Fruit fly (Drosophila melanogaster) whole organism, embryonic: ENCODE results near the gene Rpn11.

Experiments used
- Asciz ChIP-seq: fragments of 200-800 bp; sonication (Bioruptor generic); optimal IDR thresholded peaks from 2 replicates; lab custom pipeline; 2017; ENCODE audit warnings: missing biosample characterization, mild to moderate bottlenecking, missing genetic modification characterization, missing genetic modification reagents
- Bgb ChIP-seq: fragments of 200-800 bp; sonication (Bioruptor generic); IDR thresholded peaks from 2 replicates; pipeline ENCODE4 v1.3.6; 2022; ENCODE audit warnings: missing biosample characterization, missing genetic modification characterization; ENCODE audit not compliant: partially characterized antibody
- BtbVII ChIP-seq: fragments of 200-800 bp; sonication (Bioruptor generic); optimal IDR thresholded peaks from 3 replicates; lab custom pipeline; 2017; ENCODE audit warnings: missing biosample characterization, mild to moderate bottlenecking, missing genetic modification characterization
- CG10431 ChIP-seq: fragments of 200-800 bp; sonication (Bioruptor generic); optimal IDR thresholded peaks from 3 replicates; lab custom pipeline; 2018; ENCODE audit warnings: missing biosample characterization, mild to moderate bottlenecking, missing genetic modification characterization
- CG10959 ChIP-seq: fragments of 200-800 bp; sonication (Bioruptor generic); IDR thresholded peaks from 2 replicates; pipeline ENCODE4 v1.3.6; 2022; ENCODE audit warnings: missing biosample characterization, missing genetic modification characterization
- CG11560 ChIP-seq: fragments of 200-800 bp; sonication (Bioruptor generic); IDR thresholded peaks from 3 replicates; pipeline ENCODE4 v1.3.6; 2022; ENCODE audit warnings: missing biosample characterization, missing genetic modification characterization
- CG12155 ChIP-seq: fragments of 200-800 bp; sonication (Bioruptor generic); optimal IDR thresholded peaks from 3 replicates; lab custom pipeline; 2016; ENCODE audit warnings: missing biosample characterization, missing genetic modification characterization
- CG13123 ChIP-seq: fragments of 200-800 bp; sonication (Bioruptor generic); optimal IDR thresholded peaks from 2 replicates; lab custom pipeline; 2016; ENCODE audit warnings: missing biosample characterization, missing genetic modification characterization
- CG14860 ChIP-seq: fragments of 200-800 bp; sonication (Bioruptor generic); IDR thresholded peaks from 3 replicates; pipeline ENCODE4 v1.3.6; 2022; ENCODE audit warnings: missing biosample characterization, missing genetic modification characterization; ENCODE audit not compliant: partially characterized antibody
- CG14965 ChIP-seq: fragments of 200-800 bp; sonication (Bioruptor generic); optimal IDR thresholded peaks from 2 replicates; lab custom pipeline; 2016; ENCODE audit warnings: missing biosample characterization, missing genetic modification characterization, borderline replicate concordance
- CG15696 ChIP-seq: fragments of 200-800 bp; sonication (Bioruptor generic); optimal IDR thresholded peaks from 2 replicates; lab custom pipeline; 2019; ENCODE audit warnings: missing biosample characterization, mild to moderate bottlenecking, missing genetic modification characterization, moderate library complexity
- CG16863 ChIP-seq: fragments of 200-800 bp; sonication (Bioruptor generic); optimal IDR thresholded peaks from 3 replicates; lab custom pipeline; 2016; ENCODE audit warnings: missing biosample characterization, missing genetic modification characterization
- CG17359 ChIP-seq: fragments of 200-800 bp; sonication (Bioruptor generic); optimal IDR thresholded peaks from 3 replicates; lab custom pipeline; 2018; ENCODE audit warnings: missing biosample characterization, mild to moderate bottlenecking, missing genetic modification characterization, moderate library complexity
- CG2120 ChIP-seq: fragments of 200-800 bp; sonication (Bioruptor generic); optimal IDR thresholded peaks from 3 replicates; lab custom pipeline; 2016; ENCODE audit warnings: missing biosample characterization, missing genetic modification characterization
- CG3838 ChIP-seq: fragments of 200-800 bp; sonication (Bioruptor generic); optimal IDR thresholded peaks from 3 replicates; lab custom pipeline; 2016; ENCODE audit warnings: missing biosample characterization, missing genetic modification characterization
- CG3995 ChIP-seq: fragments of 200-800 bp; sonication (Bioruptor generic); optimal IDR thresholded peaks from 3 replicates; lab custom pipeline; 2016; ENCODE audit warnings: missing biosample characterization, missing genetic modification characterization
- CG4707 ChIP-seq: fragments of 200-800 bp; sonication (Bioruptor generic); optimal IDR thresholded peaks from 2 replicates; lab custom pipeline; 2018; ENCODE audit warnings: missing biosample characterization, mild to moderate bottlenecking, missing genetic modification characterization, moderate library complexity
- CG4854 ChIP-seq: fragments of 200-800 bp; sonication (Bioruptor generic); optimal IDR thresholded peaks from 2 replicates; lab custom pipeline; 2016; ENCODE audit warnings: missing biosample characterization, missing genetic modification characterization, inconsistent platforms
- CG6854 ChIP-seq: fragments of 200-800 bp; sonication (Bioruptor generic); optimal IDR thresholded peaks from 3 replicates; lab custom pipeline; 2017; ENCODE audit warnings: missing biosample characterization, mild to moderate bottlenecking, missing genetic modification characterization
- CG7556 ChIP-seq: fragments of 200-800 bp; sonication (Bioruptor generic); optimal IDR thresholded peaks from 2 replicates; lab custom pipeline; 2017; ENCODE audit warnings: missing biosample characterization, mild to moderate bottlenecking, missing genetic modification characterization
- CG7839 ChIP-seq: fragments of 200-800 bp; sonication (Bioruptor generic); optimal IDR thresholded peaks from 3 replicates; lab custom pipeline; 2018; ENCODE audit warnings: missing biosample characterization, mild to moderate bottlenecking, missing genetic modification characterization, moderate library complexity
- CG7928 ChIP-seq: fragments of 200-800 bp; sonication (Bioruptor generic); optimal IDR thresholded peaks from 2 replicates; lab custom pipeline; 2017; ENCODE audit warnings: missing biosample characterization, mild to moderate bottlenecking, missing genetic modification characterization
- CG7963 ChIP-seq: fragments of 200-800 bp; sonication (Bioruptor generic); IDR thresholded peaks from 3 replicates; pipeline ENCODE4 v1.3.6; 2022; ENCODE audit warnings: missing biosample characterization, missing genetic modification characterization; ENCODE audit not compliant: partially characterized antibody
- CTCF ChIP-seq: fragments of 200-800 bp; sonication (Bioruptor generic); optimal IDR thresholded peaks from 2 replicates; lab custom pipeline; 2017; ENCODE audit warnings: missing biosample characterization, mild to moderate bottlenecking, missing genetic modification characterization, moderate library complexity
- CoRest ChIP-seq: fragments of 200-800 bp; sonication (Bioruptor generic); optimal IDR thresholded peaks from 3 replicates; lab custom pipeline; 2018; ENCODE audit warnings: missing biosample characterization, mild to moderate bottlenecking, missing genetic modification characterization, moderate library complexity
- Dref ChIP-seq: fragments of 200-800 bp; sonication (Bioruptor generic); IDR thresholded peaks from 2 replicates; pipeline ENCODE4 v1.3.6; 2022; ENCODE audit warnings: missing biosample characterization, missing genetic modification characterization
- H2.0 ChIP-seq: fragments of 200-800 bp; sonication (Bioruptor generic); IDR thresholded peaks from 2 replicates; pipeline ENCODE4 v1.3.6; 2022; ENCODE audit warnings: missing biosample characterization, missing genetic modification characterization
- HHEX ChIP-seq: fragments of 200-800 bp; sonication (Bioruptor generic); optimal IDR thresholded peaks from 3 replicates; lab custom pipeline; 2017; ENCODE audit warnings: missing biosample characterization, mild to moderate bottlenecking, missing genetic modification characterization, missing genetic modification reagents
- HmgZ ChIP-seq: fragments of 200-800 bp; sonication (Bioruptor generic); optimal IDR thresholded peaks from 2 replicates; lab custom pipeline; 2018; ENCODE audit warnings: missing biosample characterization, mild to moderate bottlenecking, missing genetic modification characterization
- Oaz ChIP-seq: fragments of 200-800 bp; sonication (Bioruptor generic); IDR thresholded peaks from 2 replicates; pipeline ENCODE4 v1.3.6; 2022; ENCODE audit warnings: missing biosample characterization, missing genetic modification characterization
- Rfx ChIP-seq: fragments of 200-800 bp; sonication (Bioruptor generic); IDR thresholded peaks from 2 replicates; pipeline ENCODE4 v1.3.6; 2022; ENCODE audit warnings: missing biosample characterization, missing genetic modification characterization
- Spps ChIP-seq: fragments of 200-800 bp; sonication (Bioruptor generic); optimal IDR thresholded peaks from 2 replicates; lab custom pipeline; 2018; ENCODE audit warnings: missing biosample characterization, mild to moderate bottlenecking, missing genetic modification characterization
- Trl ChIP-seq, 3 experiments: fragments of >200 bp in 2 of 3; fragments of 200-800 bp in 1 of 3; sonication (Bioruptor generic) in 1 of 3; optimal IDR thresholded peaks; 2 replicates in 1 of 3; 3 replicates in 2 of 3; lab custom pipeline; 2016 to 2017; ENCODE audit warnings: missing biosample characterization in 1 of 3, missing genetic modification characterization in 1 of 3
- YL-1 ChIP-seq: fragments of 200-800 bp; sonication (Bioruptor generic); optimal IDR thresholded peaks from 3 replicates; lab custom pipeline; 2017; ENCODE audit warnings: missing biosample characterization, mild to moderate bottlenecking, missing genetic modification characterization
- al ChIP-seq: fragments of 200-800 bp; sonication (Bioruptor generic); IDR thresholded peaks from 2 replicates; pipeline ENCODE4 v1.3.6; 2022; ENCODE audit warnings: missing biosample characterization, missing genetic modification characterization
- ase ChIP-seq: fragments of 200-800 bp; sonication (Bioruptor generic); IDR thresholded peaks from 3 replicates; pipeline ENCODE4 v1.3.6; 2022; ENCODE audit warnings: missing biosample characterization, missing genetic modification characterization
- crol ChIP-seq: fragments of 200-800 bp; sonication (Bioruptor generic); IDR thresholded peaks from 2 replicates; pipeline ENCODE4 v1.3.6; 2022; ENCODE audit warnings: missing biosample characterization, missing genetic modification characterization
- dan ChIP-seq: fragments of 200-800 bp; sonication (Bioruptor generic); IDR thresholded peaks from 2 replicates; pipeline ENCODE4 v1.3.6; 2022; ENCODE audit warnings: missing biosample characterization, missing genetic modification characterization
- eve ChIP-seq, 2 experiments: fragments of >200 bp; optimal IDR thresholded peaks; 2 replicates each; lab custom pipeline; 2017; ENCODE audit warnings: missing biosample characterization in 2 of 2, missing genetic modification characterization in 2 of 2
- ewg ChIP-seq: fragments of 200-800 bp; sonication (Bioruptor generic); optimal IDR thresholded peaks from 3 replicates; lab custom pipeline; 2017; ENCODE audit warnings: mild to moderate bottlenecking, missing biosample characterization, missing genetic modification reagents, missing genetic modification characterization
- gce ChIP-seq: fragments of 200-800 bp; sonication (Bioruptor generic); IDR thresholded peaks from 3 replicates; pipeline ENCODE4 v1.3.6; 2022; ENCODE audit warnings: missing biosample characterization, missing genetic modification characterization
- luna ChIP-seq: fragments of 200-800 bp; sonication (Bioruptor generic); optimal IDR thresholded peaks from 2 replicates; lab custom pipeline; 2016; ENCODE audit warnings: missing biosample characterization, missing genetic modification characterization
- nau ChIP-seq: fragments of 200-800 bp; sonication (Bioruptor generic); optimal IDR thresholded peaks from 3 replicates; lab custom pipeline; 2017; ENCODE audit warnings: missing biosample characterization, mild to moderate bottlenecking, missing genetic modification characterization, missing genetic modification reagents
- oc ChIP-seq: fragments of 200-800 bp; sonication (Bioruptor generic); optimal IDR thresholded peaks from 2 replicates; lab custom pipeline; 2018; ENCODE audit warnings: missing biosample characterization, mild to moderate bottlenecking, missing genetic modification characterization, moderate library complexity
- pan ChIP-seq, 4 experiments: fragments of >200 bp in 3 of 4; fragments of 200-800 bp in 1 of 4; sonication (Bioruptor generic) in 1 of 4; optimal IDR thresholded peaks in 3 of 4; IDR thresholded peaks in 1 of 4; 2 replicates each; pipeline versions ENCODE4 v1.3.6 to Lab custom; 2017 to 2022; ENCODE audit warnings: missing biosample characterization in 2 of 4, missing genetic modification characterization in 2 of 4, mixed read lengths in 1 of 4
- peb ChIP-seq: fragments of 200-800 bp; sonication (Bioruptor generic); IDR thresholded peaks from 2 replicates; pipeline ENCODE4 v1.3.6; 2022; ENCODE audit warnings: missing biosample characterization, missing genetic modification characterization
- pita ChIP-seq: fragments of 200-800 bp; sonication (Bioruptor generic); optimal IDR thresholded peaks from 2 replicates; lab custom pipeline; 2017; ENCODE audit warnings: missing biosample characterization, mild to moderate bottlenecking, missing genetic modification characterization
- pnt ChIP-seq: fragments of 200-800 bp; sonication (Bioruptor generic); optimal IDR thresholded peaks from 3 replicates; lab custom pipeline; 2016; ENCODE audit warnings: missing biosample characterization, missing genetic modification characterization
- sima ChIP-seq: fragments of 200-800 bp; sonication (Bioruptor generic); optimal IDR thresholded peaks from 2 replicates; lab custom pipeline; 2016; ENCODE audit warnings: missing biosample characterization, missing genetic modification characterization

Gene Rpn11

dm6 chr2L:5052367-5052914, 7.1 kb downstream of the Rpn11 start, which contains the start of gene senju (continued):
- TF ChIP-seq CG3838 (peak; percentile 33), BtbVII (GFP tag; lab: Kevin White, UChicago) (peak; percentile 84), al (peak; percentile 39; the same call in 1 of the 2 replicates), Dref (peak; percentile 48), nau (GFP tag; lab: Kevin White, UChicago) (peak; percentile 81), CG2120 (GFP tag; lab: Kevin White, UChicago) (peak; percentile 96), CG7928 (GFP tag; lab: Kevin White, UChicago) (peak; percentile 32), CG14965 (GFP tag; lab: Kevin White, UChicago) (peak; percentile 25), CG4854 (peak; percentile 79), YL-1 (GFP tag; lab: Kevin White, UChicago) (peak; percentile 99), Asciz (GFP tag; lab: Kevin White, UChicago) (peak; percentile 74), Spps (tag; lab: Kevin White, UChicago) (peak; percentile 46), crol (GFP tag; lab: Robert Waterston, UW) (peak; percentile 28; the same call in 1 of the 2 replicates), CTCF (peak; percentile 55), Bgb (GFP tag; lab: Robert Waterston, UW) (peak; percentile 48; the same call in 1 of the 2 replicates), ase (peak; percentile 76), sima (GFP tag; lab: Kevin White, UChicago) (peak; percentile 53), CG17359 (tag; lab: Kevin White, UChicago) (peak; percentile 78), CG7963 (GFP tag; lab: Robert Waterston, UW) (no peak), CG7839 (tag; lab: Kevin White, UChicago) (peak; percentile 79), luna (GFP tag; lab: Kevin White, UChicago) (peak; percentile 46), HHEX (GFP tag; lab: Kevin White, UChicago) (peak; percentile 80), gce (GFP tag; lab: Robert Waterston, UW) (peak; percentile 79; the same call in 2 of the 3 replicates), pan (optimal IDR thresholded peaks at IDR 0.05; lab: Kevin White, UChicago) (no peak), pan (GFP tag; optimal IDR thresholded peaks at IDR 0.05 in 1 of 2, IDR thresholded peaks at IDR 0.05 in 1 of 2) (peak in 1 of 2 experiments; percentile 90), pita (GFP tag; lab: Kevin White, UChicago) (no peak), Rfx (GFP tag; lab: Robert Waterston, UW) (peak; percentile 86), Oaz (GFP tag; lab: Robert Waterston, UW) (0 out of 2 replicates have a peak, but pooled peaks have one; percentile 30), ewg (GFP tag; lab: Kevin White, UChicago) (peak; percentile 63), CoRest (tag; lab: Kevin White, UChicago) (peak; percentile 69), CG12155 (GFP tag; lab: Kevin White, UChicago) (peak; percentile 85), H2.0 (GFP tag; lab: Robert Waterston, UW) (peak; percentile 70), CG10431 (GFP tag; lab: Kevin White, UChicago) (peak; percentile 49), CG7556 (GFP tag; lab: Kevin White, UChicago) (peak; percentile 86), CG13123 (GFP tag; lab: Kevin White, UChicago) (peak; percentile 81), CG6854 (GFP tag; lab: Kevin White, UChicago) (peak; percentile 75), CG16863 (GFP tag; lab: Kevin White, UChicago) (peak; percentile 85), peb (GFP tag; lab: Robert Waterston, UW) (no peak; the same call in 1 of the 2 replicates), CG15696 (tag; lab: Kevin White, UChicago) (peak; percentile 38), CG3995 (peak; percentile 56), Trl (optimal IDR thresholded peaks at IDR 0.05; lab: Kevin White, UChicago) (no peak), Trl (GFP tag; optimal IDR thresholded peaks at IDR 0.05; lab: Kevin White, UChicago) (peak; percentile 86), oc (tag; lab: Kevin White, UChicago) (peak; percentile 39), eve (GFP tag; optimal IDR thresholded peaks at IDR 0.05; lab: Kevin White, UChicago) (no peak), CG10959 (GFP tag; lab: Robert Waterston, UW) (peak; percentile 50; the same call in 1 of the 2 replicates), CG14860 (GFP tag; lab: Robert Waterston, UW) (peak; percentile 47; the same call in 1 of the 3 replicates), CG4707 (GFP tag; lab: Kevin White, UChicago) (peak; percentile 65), dan (no peak), pnt (GFP tag; lab: Kevin White, UChicago) (peak; percentile 74), HmgZ (tag; lab: Kevin White, UChicago) (peak; percentile 88), CG11560 (tag; lab: Robert Waterston, UW) (no peak)
